Worm (Caenorhabditis elegans): Measurements from ENCODE around the gene ntp-1.
A peak's percentile ranks its signal among the peaks of the same experiment; 100 is the strongest.

The ntp-1 gene

DNA sequence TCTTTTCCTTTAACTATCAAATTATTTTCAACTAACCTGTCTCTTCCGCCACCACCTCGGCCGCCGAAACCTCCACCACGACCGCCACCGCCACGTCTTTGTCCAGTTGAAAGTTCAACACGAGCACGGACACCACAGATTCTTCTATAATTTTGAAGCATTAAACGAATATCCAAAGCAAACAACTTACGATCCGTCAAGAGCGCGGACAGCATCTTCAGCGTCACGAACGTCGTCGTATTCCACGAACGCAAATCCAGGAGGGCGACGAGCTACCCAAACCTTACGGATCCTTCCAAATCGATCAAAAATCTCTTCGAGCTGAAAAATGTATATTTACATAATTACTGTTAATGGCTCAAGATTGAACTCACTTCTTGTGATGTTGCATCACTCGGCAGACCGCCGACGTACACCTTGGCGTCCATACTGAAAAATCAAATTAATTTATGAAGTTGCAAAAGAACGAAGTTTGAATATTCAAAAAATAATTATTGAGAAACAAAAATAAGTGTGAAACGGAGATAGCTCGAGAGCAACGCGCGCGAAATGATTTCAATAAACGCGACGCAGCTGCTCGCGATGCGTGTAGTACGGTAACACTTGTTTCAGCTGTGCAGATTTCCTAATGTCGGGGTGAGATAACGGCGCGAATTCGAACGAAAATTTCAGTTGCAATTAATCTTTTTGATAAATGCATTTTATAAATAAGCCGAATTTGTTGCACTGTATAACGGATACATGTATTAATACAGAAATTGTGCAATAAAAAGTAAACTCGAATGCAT, 3.6 kb downstream of the ntp-1 start, which contains the start of gene rsp-6 (continued):
- TF ChIP-seq snpc-4 (GFP tag; optimal IDR thresholded peaks at IDR 0.05) = peak; percentile 15
- TF ChIP-seq snpc-4 (tag; optimal IDR thresholded peaks at IDR 0.05) = peak; percentile 36 to 74 (median 62)
- TF ChIP-seq ztf-22 (GFP tag; optimal IDR thresholded peaks at IDR 0.05) = no peak
- peak; percentile 88 for TF ChIP-seq tlf-1 (GFP tag; optimal IDR thresholded peaks at IDR 0.05)
- TF ChIP-seq hlh-26 (GFP tag; conservative IDR thresholded peaks at IDR 0.05) = no peak
- TF ChIP-seq snpc-1.1 (tag; optimal IDR thresholded peaks at IDR 0.05; ENCODE audit: insufficient read depth) = peak; percentile 43
- TF ChIP-seq F39B2.1 (GFP tag; IDR thresholded peaks at IDR 0.05) = no peak
- no peak for TF ChIP-seq F52B5.7 (tag; optimal IDR thresholded peaks at IDR 0.05)
- 0 out of 2 replicates have a peak, but pooled peaks have one; percentile 67 for TF ChIP-seq pbrm-1 (GFP tag; IDR thresholded peaks at IDR 0.05)
- no peak for TF ChIP-seq F57A8.1 (GFP tag; optimal IDR thresholded peaks at IDR 0.05)
- no peak; the same call in 1 of the 2 replicates for TF ChIP-seq attf-6 (GFP tag; IDR thresholded peaks at IDR 0.05)
- no peak for TF ChIP-seq ceh-79 (tag; optimal IDR thresholded peaks at IDR 0.05)
- TF ChIP-seq ceh-27 (GFP tag; optimal IDR thresholded peaks at IDR 0.05) = peak; percentile 83
- TF ChIP-seq madf-6 (GFP tag; IDR thresholded peaks at IDR 0.05) = peak; percentile 95
- TF ChIP-seq mcd-1 (GFP tag; IDR thresholded peaks at IDR 0.05) = peak; percentile 83
- TF ChIP-seq nfyb-1 (GFP tag; IDR thresholded peaks at IDR 0.05) = peak; percentile 77
- TF ChIP-seq nfya-2 (GFP tag; IDR thresholded peaks at IDR 0.05) = no peak
- no peak for TF ChIP-seq nhr-179 (tag; optimal IDR thresholded peaks at IDR 0.05)
- TF ChIP-seq athp-1 (tag; optimal IDR thresholded peaks at IDR 0.05) = no peak
- no peak for TF ChIP-seq B0035.1 (tag; optimal IDR thresholded peaks at IDR 0.05)
- no peak for TF ChIP-seq ztf-25 (GFP tag; IDR thresholded peaks at IDR 0.05)
- TF ChIP-seq madf-8 (GFP tag; conservative IDR thresholded peaks at IDR 0.05) = peak; percentile 81
- TF ChIP-seq rcor-1 (GFP tag; IDR thresholded peaks at IDR 0.05) = peak; percentile 62
- TF ChIP-seq efl-1 (GFP tag; optimal IDR thresholded peaks at IDR 0.05) = peak; percentile 93
- peak; percentile 88 for TF ChIP-seq lin-54 (GFP tag; optimal IDR thresholded peaks at IDR 0.05)
- TF ChIP-seq F23B12.7 (tag; optimal IDR thresholded peaks at IDR 0.05; ENCODE audit: insufficient read depth) = peak; percentile 81
- TF ChIP-seq let-607 (tag; optimal IDR thresholded peaks at IDR 0.05) = peak in 1 of 2 experiments; percentile 60
- peak; percentile 84 for TF ChIP-seq dox-1 (GFP tag; IDR thresholded peaks at IDR 0.05)
- peak; percentile 77 for TF ChIP-seq lin-26 (GFP tag; IDR thresholded peaks at IDR 0.05)
- TF ChIP-seq T07F8.4 (tag; optimal IDR thresholded peaks at IDR 0.05) = no peak
- no peak for TF ChIP-seq nhr-27 (tag; optimal IDR thresholded peaks at IDR 0.05)
- TF ChIP-seq unc-130 (GFP tag; optimal IDR thresholded peaks at IDR 0.05) = peak; percentile 66
- no peak for TF ChIP-seq unc-62 (GFP tag; optimal IDR thresholded peaks at IDR 0.05)
- TF ChIP-seq egrh-3 (GFP tag; IDR thresholded peaks at IDR 0.05) = peak; percentile 64
- no peak for TF ChIP-seq zfh-2 (GFP tag; conservative IDR thresholded peaks at IDR 0.05)
- no peak for TF ChIP-seq fkh-3 (tag; optimal IDR thresholded peaks at IDR 0.05)
- no peak for TF ChIP-seq mel-28 (tag; optimal IDR thresholded peaks at IDR 0.05; ENCODE audit: borderline replicate concordance)
- no peak for TF ChIP-seq hmg-20 (GFP tag; IDR thresholded peaks at IDR 0.05)
- TF ChIP-seq lsy-27 (tag; optimal IDR thresholded peaks at IDR 0.05; ENCODE audit: borderline replicate concordance, insufficient read depth) = no peak
- peak; percentile 83 for TF ChIP-seq D2030.7 (GFP tag; IDR thresholded peaks at IDR 0.05)
- peak; percentile 99 for TF ChIP-seq madf-3 (GFP tag; IDR thresholded peaks at IDR 0.05)
- no peak for TF ChIP-seq tbx-9 (tag; optimal IDR thresholded peaks at IDR 0.05; ENCODE audit: borderline replicate concordance)
- peak; percentile 77 for TF ChIP-seq B0019.2 (GFP tag; conservative IDR thresholded peaks at IDR 0.05)
- TF ChIP-seq F22D6.2 (tag; optimal IDR thresholded peaks at IDR 0.05) = no peak
- peak; percentile 76 for TF ChIP-seq cebp-1 (GFP tag; IDR thresholded peaks at IDR 0.05)
- peak; percentile 84 for TF ChIP-seq cebp-1 (tag; optimal IDR thresholded peaks at IDR 0.05)
